2 worm cellular contexts compared by ENCODE assay signal in the genomic region with DNA sequence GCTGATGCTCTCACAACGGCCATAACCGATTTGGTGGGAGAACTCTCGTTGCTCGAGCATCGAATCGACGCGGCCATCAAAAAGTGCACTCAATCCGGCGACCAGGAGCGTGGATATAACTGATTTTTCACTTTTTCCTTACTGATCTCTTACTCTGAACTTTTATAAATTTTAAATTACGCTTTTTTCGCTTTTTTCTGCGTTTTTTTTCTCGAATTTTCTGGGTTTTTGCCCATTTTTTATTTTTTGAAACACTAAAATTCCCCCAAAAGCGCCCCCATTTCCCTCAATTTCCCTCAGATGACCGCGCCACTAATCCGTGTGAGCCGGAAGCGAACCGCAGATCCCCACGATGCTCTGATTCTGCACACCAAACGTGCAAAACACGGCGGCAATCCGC.
A peak's percentile ranks its signal among the peaks of the same experiment; 100 is the strongest.
TF ChIP-seq lines count a peak whose summit lies in the region.

A gene (plus strand): TSS at position 301 of the 400 bp plus-strand sequence.

TF ChIP-seq in whole organism, L4 larva, 104 proteins besides CTCF, POLR2A, EP300 and RAD21:
- TF ChIP-seq aha-1 (tag; lab: Kevin White, UChicago) (peak; percentile 36), nhr-25 (tag; optimal IDR thresholded peaks at IDR 0.05; lab: Kevin White, UChicago; ENCODE audit: borderline replicate concordance, insufficient read depth) (no peak), mep-1 (tag; optimal IDR thresholded peaks at IDR 0.05; lab: Kevin White, UChicago) (no peak), mes-2 (tag; optimal IDR thresholded peaks at IDR 0.05; lab: Kevin White, UChicago; ENCODE audit: poor library complexity, severe bottlenecking) (peak; percentile 27)

TF ChIP-seq in whole organism, young adult, 124 proteins besides CTCF, POLR2A, EP300 and RAD21:
- 0 out of 2 replicates have a peak, but pooled peaks have one; percentile 42 for TF ChIP-seq lin-26 (GFP tag; IDR thresholded peaks at IDR 0.05; lab: Robert Waterston, UW)
- TF ChIP-seq zim-3 (tag; optimal IDR thresholded peaks at IDR 0.05; lab: Kevin White, UChicago): no peak
- no peak for TF ChIP-seq F49E8.2 (tag; optimal IDR thresholded peaks at IDR 0.05; lab: Kevin White, UChicago; ENCODE audit: insufficient read depth)
- TF ChIP-seq cebp-2 (GFP tag; IDR thresholded peaks at IDR 0.05; lab: Robert Waterston, UW): no peak
TF ChIP-seq in whole organism, young adult: peak in this region for 1.
